Fruit fly (Drosophila melanogaster): Measurements from ENCODE around the gene CG5708.
A peak's percentile ranks its signal among the peaks of the same experiment; 100 is the strongest.

CG5708 gene

DNA sequence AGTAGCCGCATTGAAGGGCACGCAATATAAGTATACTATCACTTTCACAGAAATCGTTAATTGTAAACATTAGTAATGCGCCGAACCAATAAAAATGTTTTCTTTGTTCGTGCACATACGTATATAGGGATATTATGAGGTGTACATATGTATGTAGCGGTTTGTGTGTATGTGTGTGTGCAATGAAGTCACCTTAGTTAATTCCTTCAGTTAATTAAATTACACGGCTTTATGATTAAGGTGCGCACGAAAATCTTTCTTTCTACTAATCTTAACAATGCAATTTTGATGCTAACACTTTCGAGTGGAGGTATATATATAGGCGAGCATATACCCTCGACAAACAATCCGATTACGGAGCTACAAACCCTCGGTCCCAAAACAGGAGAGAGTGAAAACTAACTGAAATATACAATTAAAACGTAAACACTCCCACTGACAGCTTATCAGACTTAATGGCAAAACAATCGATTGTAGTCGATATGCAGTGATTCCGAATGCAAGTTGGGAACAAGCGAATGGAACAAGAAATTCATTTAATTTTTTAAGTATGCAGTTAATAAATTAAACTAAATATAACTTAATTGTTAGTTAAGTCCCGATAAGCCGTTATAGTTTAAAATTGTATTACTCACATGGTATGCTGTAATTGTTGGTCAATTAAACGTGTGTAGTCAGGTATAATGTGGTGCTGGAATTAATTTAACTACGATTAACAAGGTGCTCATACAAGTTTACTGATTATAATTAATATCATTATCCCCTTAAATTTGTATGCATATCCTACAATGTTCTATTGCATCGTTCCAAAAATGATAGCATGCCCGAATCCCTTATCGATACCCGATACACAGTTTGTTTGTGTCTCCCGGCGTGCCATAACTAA is 5.9 kb downstream of the CG5708 start, which contains the start of the genes Npc1a and Prosalpha6 (continued):
- no peak for TF ChIP-seq nom (GFP tag; optimal IDR thresholded peaks at IDR 0.05)
- TF ChIP-seq trh (GFP tag; optimal IDR thresholded peaks at IDR 0.05), result no peak
- peak in 1 of 2 experiments; percentile 66 for TF ChIP-seq tll (GFP tag; optimal IDR thresholded peaks at IDR 0.05)
- no peak for TF ChIP-seq CG8944 (GFP tag; optimal IDR thresholded peaks at IDR 0.05)
- peak; percentile 91; the same call in 2 of the 3 replicates for TF ChIP-seq CG11560 (tag; IDR thresholded peaks at IDR 0.05)
- no peak for TF ChIP-seq gsb (GFP tag; IDR thresholded peaks at IDR 0.05)
- TF ChIP-seq Gug (GFP tag; IDR thresholded peaks at IDR 0.05), result no peak
- TF ChIP-seq insv (GFP tag; optimal IDR thresholded peaks at IDR 0.05), result peak in 1 of 2 experiments; percentile 58
- peak; percentile 68; the same call in 1 of the 3 replicates for TF ChIP-seq CG17361 (GFP tag; IDR thresholded peaks at IDR 0.05)
- no peak for TF ChIP-seq HmgD (GFP tag; optimal IDR thresholded peaks at IDR 0.05)
- no peak for TF ChIP-seq Eip74EF (GFP tag; optimal IDR thresholded peaks at IDR 0.05)
- no peak for TF ChIP-seq chif (GFP tag; optimal IDR thresholded peaks at IDR 0.05)
- TF ChIP-seq row (GFP tag; IDR thresholded peaks at IDR 0.05), result peak; percentile 71
- TF ChIP-seq CG9876 (GFP tag; optimal IDR thresholded peaks at IDR 0.05), result no peak
- TF ChIP-seq CG8478 (optimal IDR thresholded peaks at IDR 0.05), result no peak
- 0 out of 2 replicates have a peak, but pooled peaks have one; percentile 27 for TF ChIP-seq nerfin-2 (GFP tag; IDR thresholded peaks at IDR 0.05; ENCODE audit: partially characterized antibody)
- peak; percentile 11 for TF ChIP-seq Myb (GFP tag; optimal IDR thresholded peaks at IDR 0.05)
- no peak for TF ChIP-seq CG12104 (GFP tag; optimal IDR thresholded peaks at IDR 0.05)
- no peak for TF ChIP-seq CoRest (tag; optimal IDR thresholded peaks at IDR 0.05)
- TF ChIP-seq zfh2 (GFP tag; optimal IDR thresholded peaks at IDR 0.05), result peak; percentile 25
- TF ChIP-seq CG12071 (GFP tag; optimal IDR thresholded peaks at IDR 0.05), result no peak
- TF ChIP-seq Awh (GFP tag; IDR thresholded peaks at IDR 0.05), result no peak
- no peak for TF ChIP-seq CG7271 (tag; optimal IDR thresholded peaks at IDR 0.05)
- TF ChIP-seq Xrp1 (GFP tag; IDR thresholded peaks at IDR 0.05), result no peak
- TF ChIP-seq CG4360 (GFP tag; IDR thresholded peaks at IDR 0.05), result no peak
- TF ChIP-seq CG42726 (GFP tag; IDR thresholded peaks at IDR 0.05; ENCODE audit: partially characterized antibody), result no peak
- no peak for TF ChIP-seq CG18619 (GFP tag; optimal IDR thresholded peaks at IDR 0.05)
- TF ChIP-seq NC2β (GFP tag; optimal IDR thresholded peaks at IDR 0.05), result no peak
- TF ChIP-seq Meics (GFP tag; optimal IDR thresholded peaks at IDR 0.05), result no peak
- TF ChIP-seq odd (GFP tag; optimal IDR thresholded peaks at IDR 0.05), result no peak
- TF ChIP-seq Dll (GFP tag; IDR thresholded peaks at IDR 0.05; ENCODE audit: partially characterized antibody), result peak; percentile 66; the same call in 2 of the 4 replicates
- no peak for TF ChIP-seq fu2 (GFP tag; optimal IDR thresholded peaks at IDR 0.05)
- peak; percentile 25 for TF ChIP-seq NC2α (GFP tag; optimal IDR thresholded peaks at IDR 0.05)
- peak; percentile 77 for TF ChIP-seq sens (GFP tag)
- TF ChIP-seq NFAT (GFP tag; IDR thresholded peaks at IDR 0.05), result no peak
- TF ChIP-seq ci (GFP tag; IDR thresholded peaks at IDR 0.05), result no peak
- no peak for TF ChIP-seq CG13894 (tag; optimal IDR thresholded peaks at IDR 0.05)
- TF ChIP-seq Dek (tag; optimal IDR thresholded peaks at IDR 0.05), result no peak
- no peak for TF ChIP-seq croc (GFP tag; conservative IDR thresholded peaks at IDR 0.05)
- TF ChIP-seq CrebB (tag; optimal IDR thresholded peaks at IDR 0.05), result no peak
- TF ChIP-seq cwo (GFP tag; optimal IDR thresholded peaks at IDR 0.05), result no peak
- TF ChIP-seq ash1 (GFP tag; optimal IDR thresholded peaks at IDR 0.05), result no peak
- peak; percentile 57; the same call in 1 of the 2 replicates for TF ChIP-seq ato (GFP tag; IDR thresholded peaks at IDR 0.05; ENCODE audit: partially characterized antibody)
- no peak for TF ChIP-seq HLHmδ (GFP tag; optimal IDR thresholded peaks at IDR 0.05)
- TF ChIP-seq kah (GFP tag; optimal IDR thresholded peaks at IDR 0.05), result peak; percentile 2
- TF ChIP-seq Mrtf (GFP tag; IDR thresholded peaks at IDR 0.05), result no peak
- no peak for TF ChIP-seq shn (GFP tag; optimal IDR thresholded peaks at IDR 0.05)
- no peak for TF ChIP-seq Spps (tag; optimal IDR thresholded peaks at IDR 0.05)
- no peak; the same call in 1 of the 2 replicates for TF ChIP-seq E2f2 (GFP tag; IDR thresholded peaks at IDR 0.05)

Data from whole organism, embryonic.